Fruit fly (Drosophila melanogaster) whole organism, embryonic: ENCODE measurements around the gene CG14537.

Experiments used
- Adf1 ChIP-seq: fragments of 200-800 bp; sonication (Bioruptor generic); IDR thresholded peaks from 2 replicates; pipeline ENCODE4 v1.3.6; 2022; ENCODE audit warnings: missing biosample characterization, missing genetic modification characterization
- BEAF-32 ChIP-seq: fragments of 200-800 bp; sonication (Bioruptor generic); optimal IDR thresholded peaks from 3 replicates; lab custom pipeline; 2017; ENCODE audit warnings: missing biosample characterization, missing genetic modification characterization, mild to moderate bottlenecking, moderate library complexity, missing genetic modification reagents
- Bteb2 ChIP-seq: fragments of 200-800 bp; sonication (Bioruptor generic); optimal IDR thresholded peaks from 2 replicates; lab custom pipeline; 2016; ENCODE audit warnings: missing biosample characterization, missing genetic modification characterization
- CG10209 ChIP-seq: fragments of 200-800 bp; sonication (Bioruptor generic); optimal IDR thresholded peaks from 3 replicates; lab custom pipeline; 2017; ENCODE audit warnings: missing biosample characterization, mild to moderate bottlenecking, missing genetic modification characterization, missing genetic modification reagents
- CG10366 ChIP-seq: fragments of 200-800 bp; sonication (Bioruptor generic); IDR thresholded peaks from 2 replicates; pipeline ENCODE4 v1.3.6; 2022; ENCODE audit warnings: missing biosample characterization, missing genetic modification characterization
- CG11085 ChIP-seq: fragments of 200-800 bp; sonication (Bioruptor generic); IDR thresholded peaks from 2 replicates; pipeline ENCODE4 v1.3.6; 2022; ENCODE audit warnings: missing biosample characterization, missing genetic modification characterization
- CG1233 ChIP-seq: fragments of 200-800 bp; sonication (Bioruptor generic); optimal IDR thresholded peaks from 4 replicates; lab custom pipeline; 2018; ENCODE audit warnings: missing biosample characterization, mild to moderate bottlenecking, missing genetic modification characterization
- CG16779 ChIP-seq: fragments of 200-800 bp; sonication (Bioruptor generic); IDR thresholded peaks from 2 replicates; pipeline ENCODE4 v1.3.6; 2022; ENCODE audit warnings: missing biosample characterization, missing genetic modification characterization
- CG2120 ChIP-seq: fragments of 200-800 bp; sonication (Bioruptor generic); optimal IDR thresholded peaks from 3 replicates; lab custom pipeline; 2016; ENCODE audit warnings: missing biosample characterization, missing genetic modification characterization
- CG33213 ChIP-seq: fragments of 200-800 bp; sonication (Bioruptor generic); optimal IDR thresholded peaks from 3 replicates; lab custom pipeline; 2016; ENCODE audit warnings: missing biosample characterization, missing genetic modification characterization
- CG4360 ChIP-seq: fragments of 200-800 bp; sonication (Bioruptor generic); IDR thresholded peaks from 2 replicates; pipeline ENCODE4 v1.3.6; 2022; ENCODE audit warnings: missing biosample characterization, missing genetic modification characterization
- CG4707 ChIP-seq: fragments of 200-800 bp; sonication (Bioruptor generic); optimal IDR thresholded peaks from 2 replicates; lab custom pipeline; 2018; ENCODE audit warnings: missing biosample characterization, mild to moderate bottlenecking, missing genetic modification characterization, moderate library complexity
- CG7372 ChIP-seq: fragments of 200-800 bp; sonication (Bioruptor generic); IDR thresholded peaks from 2 replicates; pipeline ENCODE4 v1.3.6; 2022; ENCODE audit warnings: missing biosample characterization, missing genetic modification characterization
- CG8089 ChIP-seq: fragments of 200-800 bp; sonication (Bioruptor generic); optimal IDR thresholded peaks from 3 replicates; lab custom pipeline; 2016; ENCODE audit warnings: missing biosample characterization, missing genetic modification characterization
- CG9609 ChIP-seq: fragments of 200-800 bp; sonication (Bioruptor generic); optimal IDR thresholded peaks from 3 replicates; lab custom pipeline; 2016; ENCODE audit warnings: missing biosample characterization, missing genetic modification characterization
- CrebB ChIP-seq: fragments of 200-800 bp; sonication (Bioruptor generic); optimal IDR thresholded peaks from 3 replicates; lab custom pipeline; 2018; ENCODE audit warnings: missing biosample characterization, mild to moderate bottlenecking, missing genetic modification characterization
- D19A ChIP-seq: fragments of 200-800 bp; optimal IDR thresholded peaks from 3 replicates; lab custom pipeline; 2019; ENCODE audit warnings: missing biosample characterization, mild to moderate bottlenecking, missing genetic modification characterization, moderate library complexity
- Dek ChIP-seq: fragments of 200-800 bp; sonication (Bioruptor generic); optimal IDR thresholded peaks from 3 replicates; lab custom pipeline; 2019; ENCODE audit warnings: missing biosample characterization, mild to moderate bottlenecking, missing genetic modification characterization, moderate library complexity
- E2f2 ChIP-seq: fragments of 200-800 bp; sonication (Bioruptor generic); IDR thresholded peaks from 2 replicates; pipeline ENCODE4 v1.3.6; 2022; ENCODE audit warnings: missing biosample characterization, missing genetic modification characterization
- ERR ChIP-seq: fragments of 200-800 bp; sonication (Bioruptor generic); optimal IDR thresholded peaks from 2 replicates; lab custom pipeline; 2016; ENCODE audit warnings: missing biosample characterization, missing genetic modification characterization
- Ets65A ChIP-seq: fragments of 200-800 bp; sonication (Bioruptor generic); peaks from one replicate; lab custom pipeline; 2016; ENCODE audit warnings: missing biosample characterization, missing genetic modification characterization
- H15 ChIP-seq: fragments of 200-800 bp; sonication (Bioruptor generic); IDR thresholded peaks from 3 replicates; pipeline ENCODE4 v1.3.6; 2022; ENCODE audit warnings: missing biosample characterization, missing genetic modification characterization
- Hand ChIP-seq: fragments of 200-800 bp; sonication (Bioruptor generic); optimal IDR thresholded peaks from 2 replicates; lab custom pipeline; 2017; ENCODE audit warnings: mild to moderate bottlenecking, missing biosample characterization, missing genetic modification reagents, missing genetic modification characterization
- Lhr ChIP-seq: fragments of 200-800 bp; sonication (Bioruptor generic); optimal IDR thresholded peaks from 3 replicates; lab custom pipeline; 2017; ENCODE audit warnings: mild to moderate bottlenecking, missing biosample characterization, missing genetic modification reagents, missing genetic modification characterization
- Lpt ChIP-seq: fragments of >200 bp; optimal IDR thresholded peaks from 2 replicates; lab custom pipeline; 2018; ENCODE audit warnings: missing biosample characterization, missing genetic modification characterization
- Med ChIP-seq: fragments of 200-800 bp; sonication (Bioruptor generic); peaks from one replicate; lab custom pipeline; 2016; ENCODE audit warnings: missing biosample characterization, missing genetic modification characterization, mild to moderate bottlenecking, inconsistent platforms, moderate library complexity
- NC2β ChIP-seq: fragments of 200-800 bp; sonication (Bioruptor generic); optimal IDR thresholded peaks from 2 replicates; lab custom pipeline; 2016; ENCODE audit warnings: missing biosample characterization, missing genetic modification characterization
- PHDP ChIP-seq: fragments of 200-800 bp; sonication (Bioruptor generic); optimal IDR thresholded peaks from 3 replicates; lab custom pipeline; 2018; ENCODE audit warnings: missing biosample characterization, mild to moderate bottlenecking, missing genetic modification characterization, moderate library complexity
- Rx ChIP-seq: fragments of 200-800 bp; sonication (Bioruptor generic); IDR thresholded peaks from 2 replicates; pipeline ENCODE4 v1.3.6; 2022; ENCODE audit warnings: missing biosample characterization, missing genetic modification characterization
- Scr ChIP-seq: fragments of 200-800 bp; sonication (Bioruptor generic); IDR thresholded peaks from 2 replicates; pipeline ENCODE4 v1.3.6; 2022; ENCODE audit warnings: missing biosample characterization, missing genetic modification characterization; ENCODE audit not compliant: partially characterized antibody
- Sox100B ChIP-seq: fragments of 200-800 bp; sonication (Bioruptor generic); optimal IDR thresholded peaks from 3 replicates; lab custom pipeline; 2018; ENCODE audit warnings: missing biosample characterization, mild to moderate bottlenecking, missing genetic modification characterization
- abd-A ChIP-seq: fragments of 200-800 bp; sonication (Bioruptor generic); optimal IDR thresholded peaks from 3 replicates; lab custom pipeline; 2019; ENCODE audit warnings: missing biosample characterization, mild to moderate bottlenecking, missing genetic modification characterization, moderate library complexity
- ash1 ChIP-seq: fragments of 200-800 bp; sonication (Bioruptor generic); optimal IDR thresholded peaks from 2 replicates; lab custom pipeline; 2018; ENCODE audit warnings: missing biosample characterization, mild to moderate bottlenecking, missing genetic modification characterization
- cg ChIP-seq: fragments of 200-800 bp; sonication (Bioruptor generic); optimal IDR thresholded peaks from 3 replicates; lab custom pipeline; 2019; ENCODE audit warnings: missing biosample characterization, mild to moderate bottlenecking, missing genetic modification characterization, moderate library complexity
- chinmo ChIP-seq: fragments of 200-800 bp; sonication (Bioruptor generic); IDR thresholded peaks from 4 replicates; pipeline ENCODE4 v1.3.6; 2022; ENCODE audit warnings: missing biosample characterization, missing genetic modification characterization; ENCODE audit not compliant: partially characterized antibody
- ci ChIP-seq: fragments of 200-800 bp; sonication (Bioruptor generic); IDR thresholded peaks from 3 replicates; pipeline ENCODE4 v1.3.6; 2022; ENCODE audit warnings: missing biosample characterization, missing genetic modification characterization
- crol ChIP-seq: fragments of 200-800 bp; sonication (Bioruptor generic); IDR thresholded peaks from 2 replicates; pipeline ENCODE4 v1.3.6; 2022; ENCODE audit warnings: missing biosample characterization, missing genetic modification characterization
- dmrt99B ChIP-seq: fragments of 200-800 bp; sonication (Bioruptor generic); optimal IDR thresholded peaks from 2 replicates; lab custom pipeline; 2018; ENCODE audit warnings: missing biosample characterization, mild to moderate bottlenecking, missing genetic modification characterization, moderate library complexity
- fd102C ChIP-seq: fragments of 200-800 bp; sonication (Bioruptor generic); optimal IDR thresholded peaks from 2 replicates; lab custom pipeline; 2018; ENCODE audit warnings: missing biosample characterization, mild to moderate bottlenecking, missing genetic modification characterization, moderate library complexity
- grau ChIP-seq: fragments of 200-800 bp; optimal IDR thresholded peaks from 3 replicates; lab custom pipeline; 2019; ENCODE audit warnings: missing biosample characterization, mild to moderate bottlenecking, missing genetic modification characterization, moderate library complexity
- gsb ChIP-seq: fragments of 200-800 bp; sonication (Bioruptor generic); IDR thresholded peaks from 2 replicates; pipeline ENCODE4 v1.3.6; 2022; ENCODE audit warnings: missing biosample characterization, missing genetic modification characterization
- ham ChIP-seq: fragments of 200-800 bp; sonication (Bioruptor generic); IDR thresholded peaks from 2 replicates; pipeline ENCODE4 v1.3.6; 2022; ENCODE audit warnings: missing biosample characterization, missing genetic modification characterization
- hth ChIP-seq: fragments of >200 bp; optimal IDR thresholded peaks from 2 replicates; lab custom pipeline; 2017; ENCODE audit warnings: inconsistent platforms
- kay ChIP-seq: fragments of 200-800 bp; sonication (Bioruptor generic); optimal IDR thresholded peaks from 2 replicates; lab custom pipeline; 2016; ENCODE audit warnings: missing biosample characterization, missing genetic modification characterization
- klu ChIP-seq: fragments of 200-800 bp; sonication (Bioruptor generic); IDR thresholded peaks from 2 replicates; pipeline ENCODE4 v1.3.6; 2022; ENCODE audit warnings: missing biosample characterization, missing genetic modification characterization
- kni ChIP-seq: fragments of 200-800 bp; sonication (Bioruptor generic); optimal IDR thresholded peaks from 3 replicates; lab custom pipeline; 2017; ENCODE audit warnings: mild to moderate bottlenecking, missing biosample characterization, missing genetic modification reagents, missing genetic modification characterization
- lilli ChIP-seq: fragments of 200-800 bp; sonication (Bioruptor generic); optimal IDR thresholded peaks from 3 replicates; lab custom pipeline; 2016; ENCODE audit warnings: missing biosample characterization, missing genetic modification characterization
- nerfin-1 ChIP-seq: fragments of 200-800 bp; sonication (Bioruptor generic); optimal IDR thresholded peaks from 3 replicates; lab custom pipeline; 2019; ENCODE audit warnings: missing biosample characterization, mild to moderate bottlenecking, missing genetic modification characterization, moderate library complexity
- nerfin-2 ChIP-seq: fragments of 200-800 bp; sonication (Bioruptor generic); IDR thresholded peaks from 2 replicates; pipeline ENCODE4 v1.3.6; 2022; ENCODE audit warnings: missing biosample characterization, missing genetic modification characterization; ENCODE audit not compliant: partially characterized antibody
- row ChIP-seq: fragments of 200-800 bp; sonication (Bioruptor generic); IDR thresholded peaks from 3 replicates; pipeline ENCODE4 v1.3.6; 2022; ENCODE audit warnings: missing biosample characterization, missing genetic modification characterization
- salm ChIP-seq: fragments of 200-800 bp; sonication (Bioruptor generic); optimal IDR thresholded peaks from 2 replicates; lab custom pipeline; 2018; ENCODE audit warnings: missing biosample characterization, mild to moderate bottlenecking, missing genetic modification characterization
- shn ChIP-seq: fragments of 200-800 bp; sonication (Bioruptor generic); optimal IDR thresholded peaks from 3 replicates; lab custom pipeline; 2016; ENCODE audit warnings: missing biosample characterization, missing genetic modification characterization
- toy ChIP-seq: fragments of 200-800 bp; sonication (Bioruptor generic); IDR thresholded peaks from 2 replicates; pipeline ENCODE4 v1.3.6; 2022; ENCODE audit warnings: missing biosample characterization, missing genetic modification characterization
- twi ChIP-seq: fragments of 200-800 bp; optimal IDR thresholded peaks from 2 replicates; lab custom pipeline; 2019; ENCODE audit warnings: missing biosample characterization, mild to moderate bottlenecking, missing genetic modification characterization, moderate library complexity

CG14537 gene

DNA sequence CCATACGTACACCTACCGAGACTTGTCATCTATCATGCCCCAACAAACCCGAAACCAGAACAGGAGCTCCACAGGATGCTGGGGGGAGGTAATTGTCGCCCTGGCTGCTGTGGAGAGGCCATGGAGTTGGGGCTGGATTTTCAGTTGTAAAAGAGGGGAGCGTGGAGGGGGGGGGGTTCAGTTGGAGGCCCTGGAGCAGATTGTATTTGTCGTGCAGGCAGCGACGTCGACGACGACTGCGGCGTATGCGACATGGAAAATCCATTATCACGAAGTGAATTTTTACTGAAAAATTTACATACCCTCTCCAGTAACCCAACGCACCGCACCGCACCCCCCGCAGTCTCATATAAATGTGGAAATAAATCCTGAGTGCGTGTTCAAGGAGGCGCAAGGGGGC, 6.6 kb upstream of the CG14537 start:
- TF ChIP-seq nerfin-1 (tag; lab: Kevin White, UChicago): no peak
- no peak for TF ChIP-seq D19A
- no peak for TF ChIP-seq nerfin-2
- no peak for TF ChIP-seq Hand
- TF ChIP-seq crol (GFP tag; lab: Robert Waterston, UW): peak; percentile 83
- TF ChIP-seq ham: no peak
- no peak for TF ChIP-seq dmrt99B
- TF ChIP-seq CG11085 (GFP tag; lab: Robert Waterston, UW): no peak
- TF ChIP-seq gsb (GFP tag; lab: Robert Waterston, UW): no peak
- no peak for TF ChIP-seq CG33213 (GFP tag; lab: Kevin White, UChicago)
- no peak for TF ChIP-seq CrebB (tag; lab: Kevin White, UChicago)
- no peak for TF ChIP-seq twi (tag; lab: Kevin White, UChicago)
- no peak for TF ChIP-seq CG7372 (GFP tag; lab: Robert Waterston, UW)
- no peak for TF ChIP-seq Scr (GFP tag; lab: Robert Waterston, UW)
- peak; percentile 76; the same call in 1 of the 2 replicates for TF ChIP-seq Adf1
- no peak for TF ChIP-seq hth
- TF ChIP-seq H15: peak; percentile 15; the same call in 1 of the 3 replicates
- 0 out of 4 replicates have a peak, but pooled peaks have one; percentile 27 for TF ChIP-seq chinmo (GFP tag; lab: Robert Waterston, UW)
- TF ChIP-seq PHDP (tag; lab: Kevin White, UChicago): no peak
- TF ChIP-seq toy (GFP tag; lab: Robert Waterston, UW): no peak
- TF ChIP-seq CG9609 (GFP tag; lab: Kevin White, UChicago): no peak
- TF ChIP-seq CG4360 (GFP tag; lab: Robert Waterston, UW): no peak
- no peak for TF ChIP-seq fd102C
- no peak for TF ChIP-seq grau (tag; lab: Kevin White, UChicago)
- TF ChIP-seq abd-A (tag; lab: Kevin White, UChicago): peak; percentile 37
- no peak for TF ChIP-seq Sox100B (GFP tag; lab: Kevin White, UChicago)
- TF ChIP-seq Ets65A: peak; percentile 42
- peak; percentile 69 for TF ChIP-seq Med
- no peak for TF ChIP-seq Bteb2
- TF ChIP-seq ci (GFP tag; lab: Robert Waterston, UW): 0 out of 3 replicates have a peak, but pooled peaks have one; percentile 21
- no peak for TF ChIP-seq klu (GFP tag; lab: Robert Waterston, UW)
- no peak for TF ChIP-seq kay (GFP tag; lab: Kevin White, UChicago)
- no peak for TF ChIP-seq kni
- 0 out of 2 replicates have a peak, but pooled peaks have one; percentile 3 for TF ChIP-seq CG16779 (GFP tag; lab: Robert Waterston, UW)
- TF ChIP-seq Lhr: no peak

- TF ChIP-seq shn (no peak), Rx (GFP tag; lab: Robert Waterston, UW) (no peak), CG8089 (GFP tag; lab: Kevin White, UChicago) (no peak), E2f2 (GFP tag; lab: Robert Waterston, UW) (no peak), Lpt (no peak), CG1233 (GFP tag; lab: Kevin White, UChicago) (no peak), ERR (GFP tag; lab: Kevin White, UChicago) (no peak), Ets65A (peak; percentile 55), Dek (tag; lab: Kevin White, UChicago) (no peak), CG10209 (peak; percentile 29), CG4707 (GFP tag; lab: Kevin White, UChicago) (no peak), row (GFP tag; lab: Robert Waterston, UW) (peak; percentile 41; the same call in 1 of the 3 replicates), CG10366 (GFP tag; lab: Robert Waterston, UW) (no peak), BEAF-32 (GFP tag; lab: Kevin White, UChicago) (no peak), cg (GFP tag; lab: Kevin White, UChicago) (no peak), ash1 (no peak), CG2120 (GFP tag; lab: Kevin White, UChicago) (peak; percentile 53), salm (tag; lab: Kevin White, UChicago) (no peak), lilli (GFP tag; lab: Kevin White, UChicago) (peak; percentile 14), NC2β (GFP tag; lab: Kevin White, UChicago) (no peak)
These were observed 2.2 kb upstream of the CG14537 start for dm6 chr2L:7838024-7838423.
